Worm (Caenorhabditis elegans): Measurements from ENCODE around the gene Y54F10AL.1.
A peak's percentile ranks its signal among the peaks of the same experiment; 100 is the strongest.

Gene Y54F10AL.1

DNA sequence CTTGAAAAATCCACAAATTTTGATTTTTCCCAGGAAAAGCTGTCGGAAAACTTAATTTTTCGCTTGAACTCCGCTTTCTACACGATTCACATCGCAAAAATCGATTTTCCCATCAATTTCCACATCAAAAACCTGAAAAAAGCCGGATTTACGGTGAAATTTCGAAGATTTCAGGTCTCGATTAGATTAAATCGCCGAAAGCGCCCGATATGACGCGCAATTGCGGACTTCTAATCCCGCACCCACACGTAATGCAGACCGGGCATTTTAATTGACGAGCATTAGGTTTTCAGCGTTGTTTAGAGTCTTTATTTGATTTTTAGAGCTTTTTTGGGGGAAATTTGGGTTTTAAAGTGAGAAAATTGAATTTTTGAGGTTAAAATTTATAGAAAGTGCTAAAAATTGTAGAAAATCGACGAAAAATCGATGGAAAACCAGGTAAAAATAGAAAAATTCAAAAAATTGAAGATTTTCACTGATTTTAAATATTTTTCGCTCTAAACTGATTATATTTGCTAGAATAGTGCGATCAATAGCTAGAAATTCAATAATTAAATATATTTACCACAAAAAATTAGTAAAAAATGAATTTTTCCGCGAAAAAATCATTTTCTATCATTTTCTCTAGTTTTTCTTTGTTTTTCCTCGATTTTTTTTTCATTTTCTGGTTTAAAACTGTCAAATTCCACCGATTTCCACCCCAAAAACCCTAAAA, at the start of gene Y54F10AL.1:
Gene Y54F10AL.1 (plus strand): TSS at position 665 of the 715 bp plus-strand sequence.
- peak; percentile 3 for TF ChIP-seq nhr-25 (tag; optimal IDR thresholded peaks at IDR 0.05)
- TF ChIP-seq lsy-2 (tag; optimal IDR thresholded peaks at IDR 0.05) = peak; percentile 19 to 58
- peak; percentile 38 for TF ChIP-seq unc-55 (GFP tag; optimal IDR thresholded peaks at IDR 0.05)
- no peak for TF ChIP-seq nhr-10 (tag; optimal IDR thresholded peaks at IDR 0.05)
- TF ChIP-seq mbf-1 (tag; optimal IDR thresholded peaks at IDR 0.05) = no peak
- peak; percentile 16 for TF ChIP-seq gmeb-1 (tag; optimal IDR thresholded peaks at IDR 0.05)
- peak; percentile 58 for TF ChIP-seq crh-2 (tag; optimal IDR thresholded peaks at IDR 0.05)
- TF ChIP-seq ama-1 (optimal IDR thresholded peaks at IDR 0.05) = peak; percentile 3
- TF ChIP-seq C34F6.9 (tag; optimal IDR thresholded peaks at IDR 0.05) = peak; percentile 25

ce11 chrIII:2438543-2438942, 49.0 kb upstream of the Y54F10AL.1 start, which contains the start of gene E02H9.13:
E02H9.13 (minus strand) TSS chrIII:2438741.
- TF ChIP-seq gmeb-1 (tag; optimal IDR thresholded peaks at IDR 0.05) (no peak), ceh-16 (tag; optimal IDR thresholded peaks at IDR 0.05) (no peak), ZK546.5 (tag; optimal IDR thresholded peaks at IDR 0.05) (no peak), zag-1 (tag; optimal IDR thresholded peaks at IDR 0.05) (no peak), nhr-12 (tag; optimal IDR thresholded peaks at IDR 0.05) (no peak), C34F6.9 (tag; optimal IDR thresholded peaks at IDR 0.05) (peak; percentile 16), crh-2 (tag; optimal IDR thresholded peaks at IDR 0.05) (no peak), F13H6.1 (tag; optimal IDR thresholded peaks at IDR 0.05) (no peak), mab-5 (tag; optimal IDR thresholded peaks at IDR 0.05) (no peak), nhr-237 (tag; optimal IDR thresholded peaks at IDR 0.05) (no peak), ztf-1 (GFP tag; conservative IDR thresholded peaks at IDR 0.05) (no peak), dmd-4 (tag; optimal IDR thresholded peaks at IDR 0.05) (no peak), unc-55 (GFP tag; optimal IDR thresholded peaks at IDR 0.05) (peak; percentile 81), nhr-129 (tag; optimal IDR thresholded peaks at IDR 0.05) (no peak), skn-1 (tag; optimal IDR thresholded peaks at IDR 0.05) (no peak)

DNA sequence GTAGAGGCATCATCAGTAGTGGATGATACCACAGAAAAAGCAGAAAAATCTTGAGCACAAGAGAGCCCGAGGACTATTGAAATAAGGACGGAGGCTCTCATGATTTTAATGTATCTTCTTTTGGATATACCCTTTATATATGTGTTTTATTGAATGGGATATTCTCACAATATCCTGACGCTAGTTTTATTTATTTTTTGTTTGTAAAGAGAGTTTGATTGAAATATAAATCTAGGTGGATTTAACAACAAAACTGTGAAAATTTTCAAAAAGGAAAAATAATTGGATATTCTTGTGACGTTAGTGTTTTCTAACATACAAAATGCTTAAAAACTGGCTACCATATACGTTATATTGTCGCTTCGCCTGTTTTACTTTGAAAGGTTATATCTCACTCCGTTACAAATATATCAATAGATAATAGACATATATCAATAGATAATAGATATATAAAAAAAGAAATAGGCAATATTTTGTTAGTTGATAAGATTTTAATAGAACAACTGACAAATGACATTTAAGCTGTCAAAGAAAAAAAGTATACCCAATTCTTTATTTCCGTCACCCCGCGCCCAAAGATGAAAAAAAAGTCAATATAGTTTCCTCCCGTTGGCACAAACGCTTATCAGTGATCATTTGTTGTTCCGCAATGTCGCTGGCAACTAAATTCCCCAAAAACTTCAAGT, 41.8 kb upstream of the Y54F10AL.1 start, which contains the start of the genes E02H9.7 and klo-2:
Gene E02H9.7 (minus strand): TSS at position 101 of the 686 bp plus-strand sequence.
Gene klo-2 (plus strand): TSS at position 636 of the 686 bp plus-strand sequence.
- no peak for TF ChIP-seq nhr-10 (tag; optimal IDR thresholded peaks at IDR 0.05)
- TF ChIP-seq nhr-6 (tag; optimal IDR thresholded peaks at IDR 0.05) = no peak
- no peak for TF ChIP-seq mbf-1 (tag; optimal IDR thresholded peaks at IDR 0.05)

- TF ChIP-seq fos-1 (tag; optimal IDR thresholded peaks at IDR 0.05) = peak; percentile 44
- TF ChIP-seq elt-3 (tag; optimal IDR thresholded peaks at IDR 0.05) = no peak
- no peak for TF ChIP-seq ceh-16 (tag; optimal IDR thresholded peaks at IDR 0.05)
- TF ChIP-seq lin-39 (tag; optimal IDR thresholded peaks at IDR 0.05) = no peak
- TF ChIP-seq ceh-82 (tag; optimal IDR thresholded peaks at IDR 0.05) = no peak
- no peak for TF ChIP-seq gmeb-1 (tag; optimal IDR thresholded peaks at IDR 0.05)
These were observed 32.7 kb upstream of the Y54F10AL.1 start, which contains the start of gene nhr-121 for ce11 chrIII:2454757-2455306. nhr-121 (minus strand) TSS chrIII:2454807.

DNA sequence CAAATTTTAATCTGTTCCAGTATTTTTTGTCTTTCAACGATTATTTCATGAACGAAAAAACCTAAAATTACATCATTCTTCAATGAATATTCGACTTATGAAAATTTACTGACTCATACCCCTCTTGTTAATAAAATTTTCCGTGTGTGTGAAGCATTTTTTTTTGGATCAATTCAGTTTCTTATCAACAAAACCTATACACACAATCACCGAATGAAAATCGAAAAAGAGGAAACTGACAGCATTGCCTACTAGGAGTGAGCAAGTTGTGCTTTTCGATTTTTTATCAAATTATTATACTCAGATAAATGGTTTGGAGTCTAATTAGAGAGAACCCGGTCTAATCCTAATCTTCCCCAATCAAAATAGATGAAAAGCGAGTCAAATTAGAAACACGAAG, 28.8 kb upstream of the Y54F10AL.1 start, which contains the start of gene E02H9.3:
Gene E02H9.3 (plus strand): TSS at position 301 of the 400 bp plus-strand sequence.
- peak; percentile 44 for TF ChIP-seq fos-1 (tag; optimal IDR thresholded peaks at IDR 0.05)

DNA sequence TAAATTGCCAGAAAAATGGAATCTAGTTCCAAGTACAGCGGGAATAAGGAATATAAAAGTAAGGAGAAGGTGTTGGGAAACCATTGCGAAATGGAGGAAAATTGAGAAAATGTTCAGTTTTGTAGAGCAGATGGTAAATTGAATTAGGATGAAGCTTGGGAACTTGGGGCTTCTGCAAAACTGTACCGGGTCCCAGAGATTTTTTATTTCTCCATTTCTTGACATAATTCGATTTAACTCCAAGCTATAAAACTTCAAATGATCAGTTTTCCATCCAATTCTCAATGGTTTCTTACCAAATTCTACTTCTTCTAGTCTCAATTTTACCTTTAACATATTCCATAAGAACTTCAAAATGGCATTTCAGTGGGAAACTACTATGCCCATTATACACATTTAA, 19.3 kb upstream of the Y54F10AL.1 start, which contains the start of the genes E02H9.9 and E02H9.1:
Gene E02H9.9 (minus strand): TSS at position 101 of the 400 bp plus-strand sequence.
Gene E02H9.1 (plus strand): TSS at position 285 of the 400 bp plus-strand sequence.
- TF ChIP-seq F13H6.1 (tag; optimal IDR thresholded peaks at IDR 0.05) = no peak
- no peak for TF ChIP-seq C34F6.9 (tag; optimal IDR thresholded peaks at IDR 0.05)
- no peak for TF ChIP-seq ceh-82 (tag; optimal IDR thresholded peaks at IDR 0.05)
- TF ChIP-seq egl-27 (tag; optimal IDR thresholded peaks at IDR 0.05) = no peak
- no peak for TF ChIP-seq nhr-11 (tag; optimal IDR thresholded peaks at IDR 0.05)
- TF ChIP-seq unc-62 (GFP tag; optimal IDR thresholded peaks at IDR 0.05) = no peak
- no peak for TF ChIP-seq nhr-10 (tag; optimal IDR thresholded peaks at IDR 0.05)
- no peak for TF ChIP-seq alr-1 (tag; optimal IDR thresholded peaks at IDR 0.05)
- TF ChIP-seq R02D3.7 (tag; optimal IDR thresholded peaks at IDR 0.05) = no peak
- no peak for TF ChIP-seq ztf-1 (GFP tag; conservative IDR thresholded peaks at IDR 0.05)
- no peak for TF ChIP-seq ceh-16 (tag; optimal IDR thresholded peaks at IDR 0.05)
- TF ChIP-seq nhr-25 (tag; optimal IDR thresholded peaks at IDR 0.05) = no peak
- no peak for TF ChIP-seq nhr-129 (tag; optimal IDR thresholded peaks at IDR 0.05)
- no peak for TF ChIP-seq mab-5 (tag; optimal IDR thresholded peaks at IDR 0.05)
- no peak for TF ChIP-seq nhr-21 (tag; optimal IDR thresholded peaks at IDR 0.05)
- no peak for TF ChIP-seq ZK546.5 (tag; optimal IDR thresholded peaks at IDR 0.05)
- TF ChIP-seq unc-39 (tag; optimal IDR thresholded peaks at IDR 0.05) = no peak
- TF ChIP-seq ztf-11 (tag; optimal IDR thresholded peaks at IDR 0.05) = no peak
- no peak for TF ChIP-seq nhr-23 (tag; optimal IDR thresholded peaks at IDR 0.05)

All from whole organism, L2 larva.